Fruit fly (Drosophila melanogaster) whole organism, embryonic: ENCODE results near the gene Sfxn2.

Experiments used
- BEAF-32 ChIP-seq: fragments of 200-800 bp; sonication (Bioruptor generic); optimal IDR thresholded peaks from 3 replicates; lab custom pipeline; 2017; ENCODE audit warnings: missing biosample characterization, missing genetic modification characterization, mild to moderate bottlenecking, moderate library complexity, missing genetic modification reagents
- CG10209 ChIP-seq: fragments of 200-800 bp; sonication (Bioruptor generic); optimal IDR thresholded peaks from 3 replicates; lab custom pipeline; 2017; ENCODE audit warnings: missing biosample characterization, mild to moderate bottlenecking, missing genetic modification characterization, missing genetic modification reagents
- CG10274 ChIP-seq: fragments of 200-800 bp; sonication (Bioruptor generic); optimal IDR thresholded peaks from 3 replicates; lab custom pipeline; 2017; ENCODE audit warnings: missing biosample characterization, mild to moderate bottlenecking, missing genetic modification characterization
- CG11093 ChIP-seq: fragments of 200-800 bp; sonication (Bioruptor generic); IDR thresholded peaks from 3 replicates; pipeline ENCODE4 v1.3.6; 2022; ENCODE audit warnings: missing biosample characterization, missing genetic modification characterization
- CG14667 ChIP-seq: fragments of 200-800 bp; sonication (Bioruptor generic); IDR thresholded peaks from 2 replicates; pipeline ENCODE4 v1.3.6; 2022; ENCODE audit warnings: missing biosample characterization, missing genetic modification characterization
- CG17186 ChIP-seq: fragments of 200-800 bp; sonication (Bioruptor generic); optimal IDR thresholded peaks from 3 replicates; lab custom pipeline; 2017; ENCODE audit warnings: missing biosample characterization, missing genetic modification reagents, missing genetic modification characterization
- CG17385 ChIP-seq: fragments of 200-800 bp; sonication (Bioruptor generic); optimal IDR thresholded peaks from 3 replicates; lab custom pipeline; 2018; ENCODE audit warnings: missing biosample characterization, mild to moderate bottlenecking, missing genetic modification characterization
- CG17802 ChIP-seq: fragments of 200-800 bp; sonication (Bioruptor generic); optimal IDR thresholded peaks from 2 replicates; lab custom pipeline; 2018; ENCODE audit warnings: missing biosample characterization, mild to moderate bottlenecking, missing genetic modification characterization, moderate library complexity
- CG2129 ChIP-seq: fragments of 200-800 bp; sonication (Bioruptor generic); IDR thresholded peaks from 2 replicates; pipeline ENCODE4 v1.3.6; 2022; ENCODE audit warnings: missing biosample characterization, missing genetic modification characterization; ENCODE audit not compliant: partially characterized antibody
- CG30020 ChIP-seq: fragments of 200-800 bp; optimal IDR thresholded peaks from 2 replicates; lab custom pipeline; 2019; ENCODE audit warnings: missing biosample characterization, mild to moderate bottlenecking, missing genetic modification characterization, moderate library complexity
- CG31224 ChIP-seq: fragments of 200-800 bp; sonication (Bioruptor generic); IDR thresholded peaks from 2 replicates; pipeline ENCODE4 v1.3.6; 2022; ENCODE audit warnings: missing biosample characterization, missing genetic modification characterization
- CG31441 ChIP-seq: fragments of 200-800 bp; sonication (Bioruptor generic); IDR thresholded peaks from 2 replicates; pipeline ENCODE4 v1.3.6; 2022; ENCODE audit warnings: missing biosample characterization, missing genetic modification characterization
- CG3838 ChIP-seq: fragments of 200-800 bp; sonication (Bioruptor generic); optimal IDR thresholded peaks from 3 replicates; lab custom pipeline; 2016; ENCODE audit warnings: missing biosample characterization, missing genetic modification characterization
- CG4707 ChIP-seq: fragments of 200-800 bp; sonication (Bioruptor generic); optimal IDR thresholded peaks from 2 replicates; lab custom pipeline; 2018; ENCODE audit warnings: missing biosample characterization, mild to moderate bottlenecking, missing genetic modification characterization, moderate library complexity
- CG4820 ChIP-seq: fragments of 200-800 bp; sonication (Bioruptor generic); optimal IDR thresholded peaks from 3 replicates; lab custom pipeline; 2016; ENCODE audit warnings: missing biosample characterization, missing genetic modification characterization
- CG7987 ChIP-seq: fragments of 200-800 bp; sonication (Bioruptor generic); optimal IDR thresholded peaks from 2 replicates; lab custom pipeline; 2018; ENCODE audit warnings: missing biosample characterization, mild to moderate bottlenecking, missing genetic modification characterization, moderate library complexity
- CG8359 ChIP-seq: fragments of 200-800 bp; sonication (Bioruptor generic); optimal IDR thresholded peaks from 2 replicates; lab custom pipeline; 2017; ENCODE audit warnings: missing biosample characterization, mild to moderate bottlenecking, missing genetic modification characterization, borderline replicate concordance
- CG8478 ChIP-seq: fragments of >200 bp; optimal IDR thresholded peaks from 2 replicates; lab custom pipeline; 2018
- Gsc ChIP-seq: fragments of 200-800 bp; sonication (Bioruptor generic); IDR thresholded peaks from 2 replicates; pipeline ENCODE4 v1.3.6; 2022; ENCODE audit warnings: missing biosample characterization, missing genetic modification characterization
- HHEX ChIP-seq: fragments of 200-800 bp; sonication (Bioruptor generic); optimal IDR thresholded peaks from 3 replicates; lab custom pipeline; 2017; ENCODE audit warnings: missing biosample characterization, mild to moderate bottlenecking, missing genetic modification characterization, missing genetic modification reagents
- HLH54F ChIP-seq: fragments of 200-800 bp; sonication (Bioruptor generic); optimal IDR thresholded peaks from 3 replicates; lab custom pipeline; 2016; ENCODE audit warnings: missing biosample characterization, missing genetic modification characterization
- Hey ChIP-seq: fragments of 200-800 bp; sonication (Bioruptor generic); optimal IDR thresholded peaks from 3 replicates; lab custom pipeline; 2018; ENCODE audit warnings: missing biosample characterization, mild to moderate bottlenecking, missing genetic modification characterization
- Jarid2 ChIP-seq: fragments of 200-800 bp; sonication (Bioruptor generic); optimal IDR thresholded peaks from 3 replicates; lab custom pipeline; 2017; ENCODE audit warnings: mild to moderate bottlenecking, missing biosample characterization, missing genetic modification reagents, missing genetic modification characterization
- Neu2 ChIP-seq: fragments of 200-800 bp; sonication (Bioruptor generic); optimal IDR thresholded peaks from 3 replicates; lab custom pipeline; 2016; ENCODE audit warnings: missing biosample characterization, missing genetic modification characterization, borderline replicate concordance
- Nf-YB ChIP-seq: fragments of 200-800 bp; sonication (Bioruptor generic); optimal IDR thresholded peaks from 3 replicates; lab custom pipeline; 2019; ENCODE audit warnings: missing biosample characterization, mild to moderate bottlenecking, missing genetic modification characterization, moderate library complexity
- PHDP ChIP-seq: fragments of 200-800 bp; sonication (Bioruptor generic); optimal IDR thresholded peaks from 3 replicates; lab custom pipeline; 2018; ENCODE audit warnings: missing biosample characterization, mild to moderate bottlenecking, missing genetic modification characterization, moderate library complexity
- Sox102F ChIP-seq: fragments of 200-800 bp; sonication (Bioruptor generic); optimal IDR thresholded peaks from 2 replicates; lab custom pipeline; 2018; ENCODE audit warnings: missing biosample characterization, mild to moderate bottlenecking, missing genetic modification characterization, moderate library complexity
- Stat92E ChIP-seq, 3 experiments: fragments of >200 bp in 2 of 3; fragments of 200-800 bp in 1 of 3; sonication (Bioruptor generic) in 1 of 3; optimal IDR thresholded peaks; 2 replicates each; lab custom pipeline; 2017 to 2019; ENCODE audit warnings: missing biosample characterization in 3 of 3, missing genetic modification characterization in 3 of 3, mild to moderate bottlenecking in 1 of 3, moderate library complexity in 1 of 3
- TFAM ChIP-seq: fragments of 200-800 bp; sonication (Bioruptor generic); optimal IDR thresholded peaks from 2 replicates; lab custom pipeline; 2017; ENCODE audit warnings: missing biosample characterization, missing genetic modification characterization, inconsistent platforms
- Trl ChIP-seq, 3 experiments: fragments of >200 bp in 2 of 3; fragments of 200-800 bp in 1 of 3; sonication (Bioruptor generic) in 1 of 3; optimal IDR thresholded peaks; 2 replicates in 1 of 3; 3 replicates in 2 of 3; lab custom pipeline; 2016 to 2017; ENCODE audit warnings: missing biosample characterization in 1 of 3, missing genetic modification characterization in 1 of 3
- Usf ChIP-seq: fragments of 200-800 bp; sonication (Bioruptor generic); optimal IDR thresholded peaks from 2 replicates; lab custom pipeline; 2017; ENCODE audit warnings: missing genotype, missing biosample characterization, missing genetic modification characterization
- chm ChIP-seq: fragments of 200-800 bp; sonication (Bioruptor generic); IDR thresholded peaks from 2 replicates; pipeline ENCODE4 v1.3.6; 2022; ENCODE audit warnings: missing biosample characterization, missing genetic modification characterization
- dati ChIP-seq: fragments of 200-800 bp; sonication (Bioruptor generic); IDR thresholded peaks from 2 replicates; pipeline ENCODE4 v1.3.6; 2022; ENCODE audit warnings: missing biosample characterization, missing genetic modification characterization
- dimm ChIP-seq: fragments of 200-800 bp; sonication (Bioruptor generic); IDR thresholded peaks from 2 replicates; pipeline ENCODE4 v1.3.6; 2022; ENCODE audit warnings: missing biosample characterization, missing genetic modification characterization
- eyg ChIP-seq: fragments of 200-800 bp; sonication (Bioruptor generic); optimal IDR thresholded peaks from 3 replicates; lab custom pipeline; 2016; ENCODE audit warnings: missing biosample characterization, missing genetic modification characterization
- gcm ChIP-seq: fragments of 200-800 bp; sonication (Bioruptor generic); optimal IDR thresholded peaks from 2 replicates; lab custom pipeline; 2019; ENCODE audit warnings: missing biosample characterization, mild to moderate bottlenecking, missing genetic modification characterization, moderate library complexity
- grau ChIP-seq: fragments of 200-800 bp; optimal IDR thresholded peaks from 3 replicates; lab custom pipeline; 2019; ENCODE audit warnings: missing biosample characterization, mild to moderate bottlenecking, missing genetic modification characterization, moderate library complexity
- inv ChIP-seq: fragments of 200-800 bp; sonication (Bioruptor generic); IDR thresholded peaks from 2 replicates; pipeline ENCODE4 v1.3.6; 2022; ENCODE audit warnings: missing biosample characterization, missing genetic modification characterization; ENCODE audit not compliant: partially characterized antibody
- kah ChIP-seq: fragments of 200-800 bp; sonication (Bioruptor generic); optimal IDR thresholded peaks from 2 replicates; lab custom pipeline; 2018; ENCODE audit warnings: missing biosample characterization, mild to moderate bottlenecking, missing genetic modification characterization
- lbe ChIP-seq: fragments of 200-800 bp; sonication (Bioruptor generic); optimal IDR thresholded peaks from 2 replicates; lab custom pipeline; 2016; ENCODE audit warnings: missing biosample characterization, mild to moderate bottlenecking, missing genetic modification characterization
- lov ChIP-seq, 2 experiments: fragments of 200-800 bp in 1 of 2; fragments of >200 bp in 1 of 2; sonication (Bioruptor generic) in 1 of 2; IDR thresholded peaks in 1 of 2; optimal IDR thresholded peaks in 1 of 2; 2 replicates in 1 of 2; 3 replicates in 1 of 2; pipeline versions ENCODE4 v1.3.6 to Lab custom; 2017 to 2022; ENCODE audit warnings: missing biosample characterization in 1 of 2, missing genetic modification characterization in 1 of 2
- phol ChIP-seq: fragments of 200-800 bp; sonication (Bioruptor generic); optimal IDR thresholded peaks from 3 replicates; lab custom pipeline; 2018; ENCODE audit warnings: missing biosample characterization, mild to moderate bottlenecking, missing genetic modification characterization, moderate library complexity
- pros ChIP-seq: fragments of 200-800 bp; sonication (Bioruptor generic); optimal IDR thresholded peaks from 3 replicates; lab custom pipeline; 2019; ENCODE audit warnings: missing biosample characterization, mild to moderate bottlenecking, missing genetic modification characterization, moderate library complexity
- pum ChIP-seq: fragments of 200-800 bp; sonication (Bioruptor generic); optimal IDR thresholded peaks from 2 replicates; lab custom pipeline; 2016; ENCODE audit warnings: missing biosample characterization, missing genetic modification characterization
- scrt ChIP-seq: fragments of 200-800 bp; sonication (Bioruptor generic); optimal IDR thresholded peaks from 2 replicates; lab custom pipeline; 2018; ENCODE audit warnings: missing biosample characterization, mild to moderate bottlenecking, missing genetic modification characterization, moderate library complexity
- seq ChIP-seq: fragments of 200-800 bp; sonication (Bioruptor generic); IDR thresholded peaks from 2 replicates; pipeline ENCODE4 v1.3.6; 2022; ENCODE audit warnings: missing biosample characterization, missing genetic modification characterization
- sim ChIP-seq: fragments of 200-800 bp; sonication (Bioruptor generic); IDR thresholded peaks from 2 replicates; pipeline ENCODE4 v1.3.6; 2022; ENCODE audit warnings: missing biosample characterization, missing genetic modification characterization
- tio ChIP-seq: fragments of 200-800 bp; sonication (Bioruptor generic); optimal IDR thresholded peaks from 2 replicates; lab custom pipeline; 2017; ENCODE audit warnings: missing biosample characterization, missing genetic modification characterization, inconsistent platforms
- trem ChIP-seq: fragments of 200-800 bp; optimal IDR thresholded peaks from 3 replicates; lab custom pipeline; 2019; ENCODE audit warnings: missing biosample characterization, mild to moderate bottlenecking, missing genetic modification characterization, moderate library complexity
- yki ChIP-seq: fragments of >200 bp; optimal IDR thresholded peaks from 3 replicates; lab custom pipeline; 2018

Sfxn2 gene

DNA sequence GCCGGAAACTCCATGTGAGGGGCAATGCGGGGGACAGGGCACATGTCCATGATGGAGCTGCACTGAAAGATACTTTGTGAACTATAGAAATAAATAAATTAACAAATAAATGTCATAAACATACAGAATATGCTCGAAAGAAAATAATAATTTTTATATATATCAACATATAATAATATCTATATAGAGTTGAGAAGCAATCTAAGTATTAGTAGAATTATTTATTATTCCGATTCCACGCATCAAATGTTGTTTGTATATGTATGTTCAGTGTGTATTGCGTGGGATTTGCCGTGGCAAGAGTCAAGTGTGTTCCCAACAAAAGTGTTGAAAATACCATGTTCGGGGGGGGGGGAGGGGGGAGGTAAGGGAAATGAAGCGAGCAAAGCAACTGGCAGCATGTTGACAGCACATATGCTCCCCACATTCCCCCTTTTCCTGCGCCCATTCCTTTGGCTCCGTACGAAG is 6.1 kb upstream of the Sfxn2 start (continued):
- no peak for TF ChIP-seq CG10209
- TF ChIP-seq tio, result no peak
- peak; percentile 41 for TF ChIP-seq gcm (GFP tag; lab: Kevin White, UChicago)
- TF ChIP-seq chm, result no peak
- no peak for TF ChIP-seq lov (optimal IDR thresholded peaks at IDR 0.05; lab: Kevin White, UChicago)
- no peak for TF ChIP-seq lov (GFP tag; IDR thresholded peaks at IDR 0.05; lab: Robert Waterston, UW)
- TF ChIP-seq Jarid2 (GFP tag; lab: Kevin White, UChicago), result no peak
- TF ChIP-seq CG11093, result no peak
- no peak for TF ChIP-seq Neu2 (GFP tag; lab: Kevin White, UChicago)
- no peak for TF ChIP-seq Trl (optimal IDR thresholded peaks at IDR 0.05; lab: Kevin White, UChicago)
- no peak for TF ChIP-seq Trl (GFP tag; optimal IDR thresholded peaks at IDR 0.05; lab: Kevin White, UChicago)
- TF ChIP-seq pros (GFP tag; lab: Kevin White, UChicago), result no peak
- TF ChIP-seq Usf, result no peak
- peak; percentile 42 for TF ChIP-seq grau
- TF ChIP-seq HLH54F (GFP tag; lab: Kevin White, UChicago), result no peak
- no peak for TF ChIP-seq CG2129 (GFP tag; lab: Robert Waterston, UW)
- no peak for TF ChIP-seq CG17186
- no peak for TF ChIP-seq Stat92E (GFP tag; optimal IDR thresholded peaks at IDR 0.05; lab: Kevin White, UChicago)
- no peak for TF ChIP-seq seq
- no peak for TF ChIP-seq TFAM
- no peak for TF ChIP-seq inv (GFP tag; lab: Robert Waterston, UW)
- TF ChIP-seq CG7987, result no peak
- no peak for TF ChIP-seq yki (lab: Kevin White, UChicago)
- TF ChIP-seq CG30020 (tag; lab: Kevin White, UChicago), result no peak
- TF ChIP-seq Gsc (GFP tag; lab: Robert Waterston, UW), result no peak
- no peak for TF ChIP-seq CG17802 (tag; lab: Kevin White, UChicago)
- TF ChIP-seq phol, result peak; percentile 21
- TF ChIP-seq CG4820 (GFP tag; lab: Kevin White, UChicago), result no peak
- TF ChIP-seq dimm (GFP tag; lab: Robert Waterston, UW), result no peak
- no peak for TF ChIP-seq CG10274
- TF ChIP-seq CG17385, result peak; percentile 4
- peak; percentile 58 for TF ChIP-seq Sox102F (GFP tag; lab: Kevin White, UChicago)
- peak; percentile 1 for TF ChIP-seq Nf-YB (GFP tag; lab: Kevin White, UChicago)
- no peak for TF ChIP-seq CG8478 (lab: Kevin White, UChicago)
- no peak for TF ChIP-seq lbe (GFP tag; lab: Kevin White, UChicago)
- no peak for TF ChIP-seq CG31224 (GFP tag; lab: Robert Waterston, UW)
- no peak for TF ChIP-seq pum (GFP tag; lab: Kevin White, UChicago)
- peak; percentile 71 for TF ChIP-seq CG31441
- TF ChIP-seq PHDP (tag; lab: Kevin White, UChicago), result peak; percentile 27
- no peak for TF ChIP-seq CG14667 (GFP tag; lab: Robert Waterston, UW)
- peak; percentile 11 for TF ChIP-seq HHEX (GFP tag; lab: Kevin White, UChicago)
- no peak for TF ChIP-seq CG4707
- TF ChIP-seq eyg (GFP tag; lab: Kevin White, UChicago), result no peak
- no peak for TF ChIP-seq scrt (GFP tag; lab: Kevin White, UChicago)
- TF ChIP-seq kah (GFP tag; lab: Kevin White, UChicago), result no peak
- TF ChIP-seq dati (GFP tag; lab: Robert Waterston, UW), result no peak
- no peak for TF ChIP-seq trem (tag; lab: Kevin White, UChicago)
- no peak for TF ChIP-seq CG8359 (GFP tag; lab: Kevin White, UChicago)
- TF ChIP-seq CG3838 (GFP tag; lab: Kevin White, UChicago), result no peak
- TF ChIP-seq Hey, result no peak
- TF ChIP-seq BEAF-32, result no peak
- TF ChIP-seq sim (GFP tag; lab: Robert Waterston, UW), result no peak
